Worm (Caenorhabditis elegans) whole organism, midembryonic: ENCODE results near the gene Y61A9LA.1.
"Not testable (repeated sequence)": the region's sequence is repeated elsewhere in the genome, so short reads cannot be mapped to it uniquely, and the experiment has no call there.

Experiments used
- T22C8.4 ChIP-seq: fragments of 200-800 bp; sonication (Bioruptor generic); IDR thresholded peaks from 2 replicates; pipeline ENCODE4 v1.3.6; 2022; ENCODE audit warnings: missing genetic modification characterization, missing compliant biosample characterization
- cog-1 ChIP-seq: sonication (generic microtip); optimal IDR thresholded peaks from 2 replicates; lab custom pipeline; 2016; ENCODE audit warnings: missing genetic modification characterization, missing compliant biosample characterization
- flt-1 ChIP-seq: fragments of 200-800 bp; sonication (Bioruptor generic); IDR thresholded peaks from 2 replicates; pipeline ENCODE4 v1.3.6; 2022; ENCODE audit warnings: missing genetic modification characterization, missing compliant biosample characterization
- klf-2 ChIP-seq: fragments of 200-800 bp; sonication (Bioruptor generic); conservative IDR thresholded peaks from 2 replicates; pipeline ENCODE4 v1.3.6; 2022; ENCODE audit warnings: missing genetic modification reagents, missing genetic modification characterization, missing compliant biosample characterization
- med-1 ChIP-seq: sonication (generic microtip); optimal IDR thresholded peaks from 2 replicates; lab custom pipeline; 2017; ENCODE audit warnings: missing genetic modification characterization, mild to moderate bottlenecking, missing compliant biosample characterization, antibody characterized with exemption, missing genetic modification reagents; ENCODE audit not compliant: insufficient read depth
- ref-1 ChIP-seq: fragments of 200-800 bp; sonication (Bioruptor generic); conservative IDR thresholded peaks from 2 replicates; pipeline ENCODE4 v1.3.6; 2022; ENCODE audit warnings: missing genetic modification reagents, missing genetic modification characterization, missing compliant biosample characterization
- tab-1 ChIP-seq: fragments of 200-800 bp; sonication (Bioruptor generic); IDR thresholded peaks from 2 replicates; pipeline ENCODE4 v1.3.6; 2022; ENCODE audit warnings: missing genetic modification characterization, missing compliant biosample characterization
- ztf-23 ChIP-seq: fragments of 200-800 bp; sonication (Bioruptor generic); IDR thresholded peaks from 2 replicates; pipeline ENCODE4 v1.3.6; 2022; ENCODE audit warnings: missing genetic modification reagents, missing genetic modification characterization, missing compliant biosample characterization
- ztf-29 ChIP-seq: fragments of 200-800 bp; sonication (Bioruptor generic); IDR thresholded peaks from 2 replicates; pipeline ENCODE4 v1.3.6; 2022; ENCODE audit warnings: missing genetic modification reagents, missing genetic modification characterization, missing compliant biosample characterization

Y61A9LA.1 gene

DNA sequence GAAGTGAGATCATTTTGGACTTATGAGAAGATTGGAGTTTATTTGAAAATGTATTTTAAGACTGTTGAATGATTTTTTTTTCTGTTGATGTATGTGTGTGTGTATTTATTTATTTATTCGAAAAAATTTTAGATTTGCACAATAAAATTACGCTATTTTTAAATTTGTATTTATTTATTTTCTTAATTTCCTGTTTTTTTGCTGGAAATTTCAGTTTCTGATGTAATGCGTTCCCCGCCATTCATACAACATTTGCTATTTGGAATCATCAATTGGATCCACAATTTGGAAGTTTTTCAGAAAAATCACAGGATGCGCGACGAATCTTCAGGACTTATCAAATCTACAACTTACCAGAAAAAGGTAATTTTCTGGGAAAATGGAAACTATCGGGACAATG lies at the start of gene Y61A9LA.1:
TSS of gene Y61A9LA.1 (plus strand) at position 301 of the 400 bp plus-strand sequence.
- TF ChIP-seq ref-1 (GFP tag; lab: Robert Waterston, UW) = no peak
- no peak for TF ChIP-seq flt-1 (GFP tag; lab: Robert Waterston, UW)

DNA sequence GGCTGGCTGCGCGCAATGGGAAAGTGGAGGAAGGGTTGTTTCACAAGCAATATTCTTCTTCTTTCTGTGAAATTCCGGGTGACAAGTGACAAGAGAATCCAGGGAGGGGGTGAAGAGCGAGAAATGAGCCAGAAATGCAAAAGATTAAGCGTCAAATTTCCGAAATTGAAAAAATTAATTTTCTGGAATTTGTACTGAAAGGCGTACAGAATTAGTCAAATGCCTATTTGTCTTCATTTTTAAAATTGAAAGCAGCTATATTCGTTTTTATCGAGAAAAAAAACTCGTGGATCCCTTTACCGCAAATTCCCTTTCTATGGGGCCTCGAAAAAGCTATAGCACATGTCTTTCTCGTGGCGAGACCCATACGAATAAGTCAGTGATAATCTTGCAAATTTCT lies 49.4 kb upstream of the Y61A9LA.1 start:
- TF ChIP-seq klf-2 (GFP tag; lab: Robert Waterston, UW) (no peak), tab-1 (GFP tag; lab: Robert Waterston, UW) (no peak), ztf-23 (GFP tag; lab: Robert Waterston, UW) (no peak)

- no peak for TF ChIP-seq med-1
- TF ChIP-seq ztf-23 (GFP tag; lab: Robert Waterston, UW) = no peak
- no peak for TF ChIP-seq cog-1
- no peak for TF ChIP-seq T22C8.4 (GFP tag; lab: Robert Waterston, UW)
- TF ChIP-seq ref-1 (GFP tag; lab: Robert Waterston, UW) = no peak
- no peak for TF ChIP-seq ztf-29 (GFP tag; lab: Robert Waterston, UW)
- TF ChIP-seq tab-1 (GFP tag; lab: Robert Waterston, UW) = no peak
- TF ChIP-seq klf-2 (GFP tag; lab: Robert Waterston, UW) = no peak
- no peak for TF ChIP-seq flt-1 (GFP tag; lab: Robert Waterston, UW)
These were observed 45.3 kb upstream of the Y61A9LA.1 start for ce11 chrV:4539855-4540254.

- TF ChIP-seq tab-1 (GFP tag; lab: Robert Waterston, UW) (no peak), ref-1 (GFP tag; lab: Robert Waterston, UW) (no peak), T22C8.4 (GFP tag; lab: Robert Waterston, UW) (no peak), cog-1 (no peak), flt-1 (GFP tag; lab: Robert Waterston, UW) (no peak)
These were observed 38.3 kb upstream of the Y61A9LA.1 start for ce11 chrV:4546854-4547253.

- no peak for TF ChIP-seq ref-1 (GFP tag; lab: Robert Waterston, UW)
- no peak for TF ChIP-seq tab-1 (GFP tag; lab: Robert Waterston, UW)
- no peak for TF ChIP-seq flt-1 (GFP tag; lab: Robert Waterston, UW)
- no peak for TF ChIP-seq ztf-29 (GFP tag; lab: Robert Waterston, UW)
- no peak for TF ChIP-seq med-1
- no peak for TF ChIP-seq ztf-23 (GFP tag; lab: Robert Waterston, UW)
- TF ChIP-seq T22C8.4 (GFP tag; lab: Robert Waterston, UW) = no peak
- no peak for TF ChIP-seq klf-2 (GFP tag; lab: Robert Waterston, UW)
These were observed 35.9 kb upstream of the Y61A9LA.1 start, which contains the start of gene sos-1 for ce11 chrV:4549191-4549590. TSS of gene sos-1 (minus strand) at chrV:4549291.

DNA sequence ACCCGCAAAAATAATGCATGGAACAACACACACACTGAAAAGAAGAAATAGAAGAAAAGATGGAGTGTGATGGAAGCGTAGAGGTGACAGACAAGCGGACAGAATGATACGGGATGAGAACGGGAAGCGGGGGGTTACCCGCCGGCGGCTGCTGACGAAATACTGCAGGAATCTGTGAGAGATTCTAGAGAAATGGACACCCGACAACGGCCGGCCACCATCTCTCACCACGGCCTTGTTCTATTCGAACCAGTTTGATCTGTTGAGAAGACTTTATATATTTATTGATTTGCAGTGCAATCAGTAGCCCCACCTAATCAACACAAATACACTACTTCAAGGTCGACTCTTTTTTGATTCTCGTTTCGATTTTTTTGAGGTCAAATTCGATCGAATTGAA lies 34.6 kb upstream of the Y61A9LA.1 start:
- TF ChIP-seq ref-1 (GFP tag; lab: Robert Waterston, UW) = no peak
- no peak for TF ChIP-seq T22C8.4 (GFP tag; lab: Robert Waterston, UW)
- TF ChIP-seq ztf-23 (GFP tag; lab: Robert Waterston, UW) = no peak
- TF ChIP-seq ztf-29 (GFP tag; lab: Robert Waterston, UW) = no peak

- TF ChIP-seq tab-1 (GFP tag; lab: Robert Waterston, UW) = no peak
- TF ChIP-seq klf-2 (GFP tag; lab: Robert Waterston, UW) = 0 out of 2 replicates have a peak, but pooled peaks have one; percentile 40
These were observed 33.2 kb upstream of the Y61A9LA.1 start for ce11 chrV:4551911-4552310.

DNA sequence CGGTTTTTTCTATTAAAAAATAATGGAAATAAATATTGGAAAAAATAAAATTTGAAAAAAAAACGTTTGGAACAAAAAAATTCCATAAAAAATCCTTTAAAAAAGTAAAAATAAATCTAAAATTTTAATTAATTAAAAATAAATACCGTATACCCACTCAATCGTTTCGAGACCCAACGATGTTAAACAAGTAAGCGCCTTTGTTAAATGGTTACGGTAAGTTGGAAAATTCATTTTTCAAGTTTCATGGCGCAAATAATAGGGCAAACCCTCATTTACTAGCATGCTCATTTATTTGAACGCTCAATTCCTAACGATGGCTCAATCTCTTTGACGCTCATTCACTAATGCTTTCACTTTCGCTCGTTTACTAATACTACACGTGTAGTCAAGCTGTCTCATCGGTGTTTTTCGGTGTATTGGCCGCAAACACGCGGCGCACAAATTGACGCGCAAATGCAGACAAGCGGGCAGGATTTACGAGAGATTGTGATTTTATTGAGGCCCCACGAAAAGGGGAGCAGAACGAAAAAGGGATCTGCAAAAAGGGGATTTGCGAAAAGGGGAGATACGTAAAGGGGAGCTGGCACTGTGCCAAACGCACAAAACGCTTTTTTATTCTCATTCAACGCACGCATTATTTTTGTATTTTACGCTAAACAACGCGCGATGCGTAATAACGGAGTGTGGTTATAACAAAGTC lies 32.6 kb upstream of the Y61A9LA.1 start:
- TF ChIP-seq klf-2 (GFP tag; lab: Robert Waterston, UW) (0 out of 2 replicates have a peak, but pooled peaks have one; percentile 20), ztf-23 (GFP tag; lab: Robert Waterston, UW) (0 out of 2 replicates have a peak, but pooled peaks have one; percentile 28)

- not testable (repeated sequence) for TF ChIP-seq T22C8.4 (GFP tag; lab: Robert Waterston, UW); flt-1 (GFP tag; lab: Robert Waterston, UW); cog-1
These were observed 31.5 kb upstream of the Y61A9LA.1 start, which contains the start of gene Y61A9LA.12 for ce11 chrV:4553572-4553971. TSS of gene Y61A9LA.12 (plus strand) at chrV:4553872.

DNA sequence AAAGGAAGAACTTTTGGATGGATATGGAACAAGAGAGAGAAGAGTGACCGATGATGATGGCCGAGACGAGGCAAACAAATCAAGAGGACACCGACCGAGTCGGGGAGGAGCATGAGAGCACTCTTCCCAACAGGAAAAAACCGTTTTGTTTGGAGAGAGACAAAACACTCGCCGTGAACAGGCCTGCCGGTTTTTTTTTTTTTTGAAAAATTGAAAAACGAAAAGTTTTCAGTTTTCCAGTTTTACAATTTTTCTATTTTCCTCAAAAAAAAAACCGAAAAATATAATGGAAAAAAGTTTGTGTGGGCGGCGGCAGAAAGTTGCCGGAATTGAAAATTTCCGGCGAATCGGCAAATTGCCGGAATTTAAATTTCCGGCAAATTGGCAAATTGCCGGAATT lies 25.4 kb upstream of the Y61A9LA.1 start, which contains the start of gene Y61A9LA.7:
TSS of gene Y61A9LA.7 (minus strand) at position 101 of the 400 bp plus-strand sequence.
- TF ChIP-seq klf-2 (GFP tag; lab: Robert Waterston, UW) (no peak), cog-1 (no peak), ref-1 (GFP tag; lab: Robert Waterston, UW) (no peak), T22C8.4 (GFP tag; lab: Robert Waterston, UW) (no peak), ztf-29 (GFP tag; lab: Robert Waterston, UW) (no peak), ztf-23 (GFP tag; lab: Robert Waterston, UW) (no peak)

- not testable (repeated sequence) for TF ChIP-seq med-1; cog-1; ztf-23 (GFP tag; lab: Robert Waterston, UW)
These were observed 24.7 kb upstream of the Y61A9LA.1 start, which contains the start of gene Y61A9LA.4 for ce11 chrV:4560441-4560840. TSS of gene Y61A9LA.4 (plus strand) at chrV:4560741.
